Worm (Caenorhabditis elegans): ENCODE data around the gene prp-40.
A peak's percentile ranks its signal among the peaks of the same experiment; 100 is the strongest.

Gene prp-40

ce11 chrIII:9521410-9522090, at the start of gene prp-40, which contains the start of gene clu-1:
TSS of gene prp-40 (plus strand) at chrIII:9522075.
TSS of gene clu-1 (minus strand) at chrIII:9521460.
- TF ChIP-seq hmbx-1 (tag; optimal IDR thresholded peaks at IDR 0.05) (no peak), hmg-4 (GFP tag; optimal IDR thresholded peaks at IDR 0.05) (peak; percentile 37), F13C5.2 (tag; optimal IDR thresholded peaks at IDR 0.05) (peak; percentile 36), tbx-37 (GFP tag; conservative IDR thresholded peaks at IDR 0.05) (0 out of 2 replicates have a peak, but pooled peaks have one; percentile 13)

- no peak for TF ChIP-seq tra-4 (tag; optimal IDR thresholded peaks at IDR 0.05)
- TF ChIP-seq ama-1 (optimal IDR thresholded peaks at IDR 0.05) = no peak
- no peak for TF ChIP-seq hmbx-1 (tag; optimal IDR thresholded peaks at IDR 0.05)
- TF ChIP-seq tbx-37 (GFP tag; conservative IDR thresholded peaks at IDR 0.05) = no peak
Measured at ce11 chrIII:9472464-9472863, 49.4 kb upstream of the prp-40 start.

- no peak for TF ChIP-seq pes-1 (GFP tag; IDR thresholded peaks at IDR 0.05)
- TF ChIP-seq F13C5.2 (tag; optimal IDR thresholded peaks at IDR 0.05) = no peak
- TF ChIP-seq hnd-1 (tag; optimal IDR thresholded peaks at IDR 0.05) = no peak
- no peak for TF ChIP-seq flt-1 (GFP tag; IDR thresholded peaks at IDR 0.05)
- TF ChIP-seq aly-1 (tag; optimal IDR thresholded peaks at IDR 0.05) = no peak
- no peak for TF ChIP-seq tbx-11 (GFP tag; IDR thresholded peaks at IDR 0.05)
Measured at ce11 chrIII:9474501-9474900, 47.4 kb upstream of the prp-40 start.

- TF ChIP-seq ets-7 (tag; optimal IDR thresholded peaks at IDR 0.05) (no peak), flt-1 (GFP tag; IDR thresholded peaks at IDR 0.05) (no peak), ceh-36 (tag; optimal IDR thresholded peaks at IDR 0.05) (no peak), ceh-13 (GFP tag; optimal IDR thresholded peaks at IDR 0.05) (no peak), tra-4 (tag; optimal IDR thresholded peaks at IDR 0.05) (no peak), ama-1 (optimal IDR thresholded peaks at IDR 0.05) (no peak), sea-1 (GFP tag; conservative IDR thresholded peaks at IDR 0.05) (no peak), hmbx-1 (tag; optimal IDR thresholded peaks at IDR 0.05) (no peak), B0310.2 (tag; optimal IDR thresholded peaks at IDR 0.05) (no peak), aly-1 (tag; optimal IDR thresholded peaks at IDR 0.05) (no peak)
Measured at ce11 chrIII:9476564-9476963, 45.3 kb upstream of the prp-40 start.

- TF ChIP-seq tbx-11 (GFP tag; IDR thresholded peaks at IDR 0.05) (no peak), ceh-36 (tag; optimal IDR thresholded peaks at IDR 0.05) (no peak), tra-4 (tag; optimal IDR thresholded peaks at IDR 0.05) (no peak), F13C5.2 (tag; optimal IDR thresholded peaks at IDR 0.05) (no peak)
Measured at ce11 chrIII:9482423-9482993, 39.4 kb upstream of the prp-40 start.

- TF ChIP-seq scrt-1 (GFP tag; IDR thresholded peaks at IDR 0.05) (no peak), F13C5.2 (tag; optimal IDR thresholded peaks at IDR 0.05) (no peak), tra-4 (tag; optimal IDR thresholded peaks at IDR 0.05) (no peak), tbx-11 (GFP tag; IDR thresholded peaks at IDR 0.05) (no peak), hmbx-1 (tag; optimal IDR thresholded peaks at IDR 0.05) (no peak), ceh-36 (tag; optimal IDR thresholded peaks at IDR 0.05) (no peak), hmg-4 (GFP tag; optimal IDR thresholded peaks at IDR 0.05) (no peak), ama-1 (optimal IDR thresholded peaks at IDR 0.05) (no peak), ceh-13 (GFP tag; optimal IDR thresholded peaks at IDR 0.05) (no peak), aly-1 (tag; optimal IDR thresholded peaks at IDR 0.05) (no peak), sea-1 (GFP tag; conservative IDR thresholded peaks at IDR 0.05) (no peak), tbx-37 (GFP tag; conservative IDR thresholded peaks at IDR 0.05) (no peak), B0310.2 (tag; optimal IDR thresholded peaks at IDR 0.05) (no peak), pes-1 (GFP tag; IDR thresholded peaks at IDR 0.05) (no peak), ets-7 (tag; optimal IDR thresholded peaks at IDR 0.05) (no peak), flt-1 (GFP tag; IDR thresholded peaks at IDR 0.05) (no peak), hnd-1 (tag; optimal IDR thresholded peaks at IDR 0.05) (no peak)
Measured at ce11 chrIII:9483716-9484115, 38.2 kb upstream of the prp-40 start.

ce11 chrIII:9485373-9485772, 36.5 kb upstream of the prp-40 start, which contains the start of gene bre-3:
TSS of gene bre-3 (minus strand) at chrIII:9485473.
- TF ChIP-seq scrt-1 (GFP tag; IDR thresholded peaks at IDR 0.05) = no peak
- no peak for TF ChIP-seq ceh-36 (tag; optimal IDR thresholded peaks at IDR 0.05)
- no peak for TF ChIP-seq ama-1 (optimal IDR thresholded peaks at IDR 0.05)
- TF ChIP-seq flt-1 (GFP tag; IDR thresholded peaks at IDR 0.05) = no peak
- no peak for TF ChIP-seq F13C5.2 (tag; optimal IDR thresholded peaks at IDR 0.05)
- no peak for TF ChIP-seq sea-1 (GFP tag; conservative IDR thresholded peaks at IDR 0.05)
- no peak for TF ChIP-seq ceh-13 (GFP tag; optimal IDR thresholded peaks at IDR 0.05)
- TF ChIP-seq hnd-1 (tag; optimal IDR thresholded peaks at IDR 0.05) = no peak
- TF ChIP-seq hmbx-1 (tag; optimal IDR thresholded peaks at IDR 0.05) = no peak

- TF ChIP-seq aly-1 (tag; optimal IDR thresholded peaks at IDR 0.05) (no peak), ama-1 (optimal IDR thresholded peaks at IDR 0.05) (no peak), tbx-11 (GFP tag; IDR thresholded peaks at IDR 0.05) (no peak), ets-7 (tag; optimal IDR thresholded peaks at IDR 0.05) (no peak), hmbx-1 (tag; optimal IDR thresholded peaks at IDR 0.05) (no peak), tbx-37 (GFP tag; conservative IDR thresholded peaks at IDR 0.05) (no peak), flt-1 (GFP tag; IDR thresholded peaks at IDR 0.05) (no peak), F13C5.2 (tag; optimal IDR thresholded peaks at IDR 0.05) (no peak), tra-4 (tag; optimal IDR thresholded peaks at IDR 0.05) (no peak), pes-1 (GFP tag; IDR thresholded peaks at IDR 0.05) (no peak), hmg-4 (GFP tag; optimal IDR thresholded peaks at IDR 0.05) (no peak), B0310.2 (tag; optimal IDR thresholded peaks at IDR 0.05) (no peak), ceh-36 (tag; optimal IDR thresholded peaks at IDR 0.05) (no peak), sea-1 (GFP tag; conservative IDR thresholded peaks at IDR 0.05) (no peak), ceh-13 (GFP tag; optimal IDR thresholded peaks at IDR 0.05) (no peak), scrt-1 (GFP tag; IDR thresholded peaks at IDR 0.05) (no peak), hnd-1 (tag; optimal IDR thresholded peaks at IDR 0.05) (no peak)
Measured at ce11 chrIII:9487454-9487853, 34.4 kb upstream of the prp-40 start.

Measured in whole organism, early embryonic.